Fruit fly (Drosophila melanogaster) whole organism, prepupa: ENCODE data around the gene CG11663.

Experiments used
- Blimp-1 ChIP-seq: fragments of 200-800 bp; sonication (Bioruptor generic); optimal IDR thresholded peaks from 3 replicates; lab custom pipeline; 2017; ENCODE audit warnings: missing biosample characterization, missing genetic modification characterization, mild to moderate bottlenecking, moderate library complexity, missing genetic modification reagents
- CG1621 ChIP-seq: fragments of 200-800 bp; sonication (Bioruptor generic); optimal IDR thresholded peaks from 3 replicates; lab custom pipeline; 2018; ENCODE audit warnings: missing biosample characterization, mild to moderate bottlenecking, missing genetic modification characterization
- CG34406 ChIP-seq: fragments of 200-800 bp; sonication (Bioruptor generic); optimal IDR thresholded peaks from 3 replicates; lab custom pipeline; 2016; ENCODE audit warnings: missing biosample characterization, missing genetic modification characterization
- CG4318 ChIP-seq: fragments of 200-800 bp; sonication (Bioruptor generic); optimal IDR thresholded peaks from 3 replicates; lab custom pipeline; 2017; ENCODE audit warnings: missing biosample characterization, mild to moderate bottlenecking, missing genetic modification characterization
- CG7368 ChIP-seq: fragments of 200-800 bp; sonication (Bioruptor generic); optimal IDR thresholded peaks from 3 replicates; lab custom pipeline; 2016; ENCODE audit warnings: missing biosample characterization, missing genetic modification characterization
- Hr38 ChIP-seq: sonication (Bioruptor generic); optimal IDR thresholded peaks from 2 replicates; lab custom pipeline; 2016; ENCODE audit warnings: missing biosample characterization, missing genetic modification characterization
- Hr39 ChIP-seq: fragments of 200-800 bp; sonication (Bioruptor generic); optimal IDR thresholded peaks from 2 replicates; lab custom pipeline; 2016; ENCODE audit warnings: missing biosample characterization, missing genetic modification characterization
- Lpt ChIP-seq: fragments of 200-800 bp; sonication (Bioruptor generic); optimal IDR thresholded peaks from 3 replicates; lab custom pipeline; 2016; ENCODE audit warnings: missing biosample characterization, missing genetic modification characterization
- Sox102F ChIP-seq: fragments of 200-800 bp; sonication (Bioruptor generic); optimal IDR thresholded peaks from 2 replicates; lab custom pipeline; 2016; ENCODE audit warnings: missing biosample characterization, mild to moderate bottlenecking, missing genetic modification characterization
- dac ChIP-seq: fragments of 200-800 bp; sonication (Bioruptor generic); optimal IDR thresholded peaks from 2 replicates; lab custom pipeline; 2017; ENCODE audit warnings: missing biosample characterization, mild to moderate bottlenecking, missing genetic modification characterization
- topi ChIP-seq: fragments of 200-800 bp; sonication (Bioruptor generic); optimal IDR thresholded peaks from 3 replicates; lab custom pipeline; 2016; ENCODE audit warnings: missing biosample characterization, missing genetic modification characterization

dm6 chrX:927863-928257 lies 33.6 kb downstream of the CG11663 start, which contains the start of the genes CG43867 and MED22:
- TF ChIP-seq dac (GFP tag; lab: Kevin White, UChicago): no peak
- no peak for TF ChIP-seq Lpt (GFP tag; lab: Kevin White, UChicago)
- no peak for TF ChIP-seq CG34406 (GFP tag; lab: Kevin White, UChicago)
- TF ChIP-seq CG4318 (GFP tag; lab: Kevin White, UChicago): no peak
- TF ChIP-seq Sox102F (GFP tag; lab: Kevin White, UChicago): no peak
- TF ChIP-seq CG7368: no peak
- TF ChIP-seq CG1621 (tag; lab: Kevin White, UChicago): no peak
- no peak for TF ChIP-seq Hr38
- TF ChIP-seq topi (GFP tag; lab: Kevin White, UChicago): no peak
- TF ChIP-seq Hr39 (GFP tag; lab: Kevin White, UChicago): no peak
- no peak for TF ChIP-seq Blimp-1 (GFP tag; lab: Kevin White, UChicago)
